Fruit fly (Drosophila melanogaster) whole organism, adult: ENCODE measurements around the gene AOX3.

Experiments
- CG1620 ChIP-seq: fragments of 200-800 bp; sonication (Bioruptor generic); optimal IDR thresholded peaks from 2 replicates; lab custom pipeline; 2016; ENCODE audit warnings: missing biosample characterization, missing genetic modification characterization
- Crg-1 ChIP-seq: fragments of 200-800 bp; sonication (Bioruptor generic); optimal IDR thresholded peaks from 2 replicates; lab custom pipeline; 2016; ENCODE audit warnings: missing biosample characterization, missing genetic modification characterization
- bab1 ChIP-seq: fragments of 200-800 bp; sonication (Bioruptor generic); optimal IDR thresholded peaks from 3 replicates; lab custom pipeline; 2019; ENCODE audit warnings: missing biosample characterization, mild to moderate bottlenecking, missing genetic modification characterization, moderate library complexity
- kay ChIP-seq: fragments of 200-800 bp; sonication (Bioruptor generic); peaks from one replicate; lab custom pipeline; 2016; ENCODE audit warnings: missing biosample characterization, missing genetic modification characterization, borderline replicate concordance

DNA sequence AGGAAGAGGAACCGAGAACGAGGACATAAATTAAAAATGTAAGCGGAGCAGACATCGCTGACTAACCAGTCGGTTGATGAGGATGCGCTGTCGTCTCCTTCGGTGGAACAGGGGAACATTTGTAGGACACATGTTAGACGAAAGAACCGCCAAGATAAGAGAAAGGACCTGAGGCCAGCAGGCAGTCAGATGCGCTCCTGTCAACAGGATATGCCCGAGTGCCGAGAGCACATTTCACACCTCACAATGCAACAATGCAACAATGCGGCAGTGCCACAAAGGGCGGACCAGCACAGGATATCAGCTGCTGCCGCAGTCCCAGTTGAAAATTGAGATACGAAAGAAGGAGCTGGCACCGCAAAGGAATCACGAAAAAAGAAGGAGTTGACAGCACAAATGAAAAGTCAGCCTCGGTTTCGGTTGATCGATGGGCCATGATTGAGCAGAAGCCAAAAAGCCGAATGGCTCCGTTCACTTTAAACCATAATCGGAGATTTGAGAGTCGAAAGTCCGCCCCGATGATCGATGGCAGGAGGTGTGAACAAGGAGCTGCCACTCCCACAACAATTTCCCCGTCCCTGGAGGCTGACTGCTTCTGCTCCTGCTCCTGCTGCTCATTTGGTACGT is 36.6 kb upstream of the AOX3 start:
- TF ChIP-seq CG1620 (GFP tag; lab: Kevin White, UChicago) (no peak), bab1 (no peak), kay (GFP tag; lab: Kevin White, UChicago) (no peak), Crg-1 (GFP tag; lab: Kevin White, UChicago) (no peak)
